Fruit fly (Drosophila melanogaster): ENCODE results near the gene CG5555.

CG5555 gene

DNA sequence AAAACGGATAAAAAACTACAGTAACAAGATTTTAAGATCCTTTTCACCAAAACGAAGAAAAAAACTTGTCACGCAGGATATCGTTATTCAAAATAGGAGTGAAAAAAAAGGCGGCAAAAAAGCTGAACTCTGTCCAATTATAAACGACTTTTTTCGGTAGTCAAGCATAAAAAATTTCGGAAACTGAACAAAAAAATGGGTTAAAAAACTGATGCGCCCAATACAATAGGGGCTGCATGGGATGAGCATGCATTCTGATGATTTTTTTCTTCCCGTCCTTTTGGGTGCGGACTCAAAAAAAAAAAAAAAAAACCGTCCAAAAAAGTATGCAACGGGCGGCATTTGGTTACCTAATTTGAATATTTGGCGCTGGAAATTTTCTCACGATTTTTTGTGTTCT lies 5.8 kb downstream of the CG5555 start:
- TF ChIP-seq sqz (GFP tag; optimal IDR thresholded peaks at IDR 0.05) (peak; percentile 95), emc (GFP tag; optimal IDR thresholded peaks at IDR 0.05) (no peak), CG12391 (tag; optimal IDR thresholded peaks at IDR 0.05) (no peak)

- TF ChIP-seq PHDP (tag; optimal IDR thresholded peaks at IDR 0.05), result no peak
- no peak for TF ChIP-seq CG17802 (tag; optimal IDR thresholded peaks at IDR 0.05)
- TF ChIP-seq E2f2 (GFP tag; IDR thresholded peaks at IDR 0.05), result 0 out of 2 replicates have a peak, but pooled peaks have one; percentile 6
- peak; percentile 60 for TF ChIP-seq Ets65A (GFP tag)
- no peak for TF ChIP-seq CG32772 (GFP tag; IDR thresholded peaks at IDR 0.05)
- TF ChIP-seq zen2 (GFP tag; IDR thresholded peaks at IDR 0.05; ENCODE audit: partially characterized antibody), result no peak
- no peak for TF ChIP-seq HLH54F (GFP tag; optimal IDR thresholded peaks at IDR 0.05)
- no peak for TF ChIP-seq bcd (GFP tag; optimal IDR thresholded peaks at IDR 0.05)
These were observed 12.8 kb downstream of the CG5555 start for dm6 chr3R:19167521-19167920.

DNA sequence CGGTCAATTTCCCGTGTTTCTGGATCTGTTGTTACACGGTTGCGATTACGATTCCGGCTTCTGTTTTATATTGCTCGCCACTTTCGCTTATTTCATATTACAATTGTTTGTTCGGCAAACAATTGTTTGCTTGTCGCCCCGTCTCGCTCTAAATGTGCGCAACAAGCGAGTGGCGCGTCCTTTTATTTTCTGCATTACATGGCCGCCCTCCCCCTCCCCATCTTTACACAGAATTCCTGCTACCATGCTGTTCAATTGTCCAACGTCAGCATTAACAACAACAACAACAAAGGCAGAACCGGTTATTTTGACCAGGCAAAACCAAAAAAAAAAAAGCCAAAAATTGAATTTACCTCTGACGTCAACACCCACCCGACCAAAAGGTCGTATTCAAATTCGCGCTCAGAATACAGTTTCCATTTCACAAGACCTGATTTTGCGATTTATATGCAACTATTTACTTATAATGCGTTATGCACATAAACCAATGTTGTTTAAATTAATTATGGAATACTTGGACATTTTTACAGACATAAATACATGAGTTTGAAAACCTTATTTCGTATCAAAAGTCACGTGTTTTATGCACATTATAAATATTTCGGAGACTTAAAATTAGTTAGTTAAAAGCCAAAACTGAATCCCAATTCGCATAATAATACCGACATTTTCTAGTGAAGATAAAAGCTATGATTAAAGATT lies 14.1 kb downstream of the CG5555 start:
- TF ChIP-seq CG31224 (GFP tag; IDR thresholded peaks at IDR 0.05), result no peak
- TF ChIP-seq lbe (GFP tag; optimal IDR thresholded peaks at IDR 0.05), result no peak
- TF ChIP-seq CG8478 (optimal IDR thresholded peaks at IDR 0.05), result no peak
- no peak for TF ChIP-seq D19A (tag; optimal IDR thresholded peaks at IDR 0.05)
- no peak for TF ChIP-seq btn (GFP tag; optimal IDR thresholded peaks at IDR 0.05)
- no peak for TF ChIP-seq cad (GFP tag; optimal IDR thresholded peaks at IDR 0.05)
- no peak for TF ChIP-seq sug (tag; optimal IDR thresholded peaks at IDR 0.05)
- TF ChIP-seq Scr (GFP tag; IDR thresholded peaks at IDR 0.05; ENCODE audit: partially characterized antibody), result no peak
- no peak for TF ChIP-seq Doc3 (GFP tag; IDR thresholded peaks at IDR 0.05; ENCODE audit: partially characterized antibody)
- no peak for TF ChIP-seq CG3163 (GFP tag; optimal IDR thresholded peaks at IDR 0.05)
- peak; percentile 56 for TF ChIP-seq CG8924 (tag; optimal IDR thresholded peaks at IDR 0.05)
- TF ChIP-seq HmgD (GFP tag; optimal IDR thresholded peaks at IDR 0.05), result no peak
- no peak for TF ChIP-seq gfzf (GFP tag; optimal IDR thresholded peaks at IDR 0.05)
- no peak for TF ChIP-seq jing (GFP tag; optimal IDR thresholded peaks at IDR 0.05)
- TF ChIP-seq CG2120 (GFP tag; optimal IDR thresholded peaks at IDR 0.05), result peak; percentile 31
- TF ChIP-seq danr (GFP tag; IDR thresholded peaks at IDR 0.05), result no peak
- TF ChIP-seq B-H2 (GFP tag; optimal IDR thresholded peaks at IDR 0.05), result no peak
- no peak for TF ChIP-seq CG1647 (GFP tag; optimal IDR thresholded peaks at IDR 0.05)
- no peak for TF ChIP-seq CG1233 (GFP tag; optimal IDR thresholded peaks at IDR 0.05)
- peak; percentile 40; the same call in 1 of the 2 replicates for TF ChIP-seq crol (GFP tag; IDR thresholded peaks at IDR 0.05)
- TF ChIP-seq abd-A (tag; optimal IDR thresholded peaks at IDR 0.05), result peak; percentile 12
- TF ChIP-seq CG13775 (GFP tag; optimal IDR thresholded peaks at IDR 0.05), result peak; percentile 0
- peak; percentile 75 for TF ChIP-seq kni (GFP tag; optimal IDR thresholded peaks at IDR 0.05)
- peak; percentile 1 for TF ChIP-seq gsb-n (tag; optimal IDR thresholded peaks at IDR 0.05)
- no peak for TF ChIP-seq Deaf1 (tag; optimal IDR thresholded peaks at IDR 0.05)
- no peak for TF ChIP-seq HLH3B (GFP tag; IDR thresholded peaks at IDR 0.05)
- TF ChIP-seq wek (GFP tag; optimal IDR thresholded peaks at IDR 0.05), result no peak
- TF ChIP-seq bigmax (GFP tag; optimal IDR thresholded peaks at IDR 0.05), result no peak
- TF ChIP-seq sc (optimal IDR thresholded peaks at IDR 0.05), result no peak
- TF ChIP-seq sc (GFP tag; optimal IDR thresholded peaks at IDR 0.05), result no peak
- no peak for TF ChIP-seq CG34224 (GFP tag; IDR thresholded peaks at IDR 0.05; ENCODE audit: partially characterized antibody)
- no peak for TF ChIP-seq CG8765 (GFP tag; IDR thresholded peaks at IDR 0.05)
- no peak for TF ChIP-seq peb (GFP tag; IDR thresholded peaks at IDR 0.05)
- TF ChIP-seq Nf-YB (GFP tag; optimal IDR thresholded peaks at IDR 0.05), result no peak
- no peak for TF ChIP-seq Bdp1 (GFP tag; optimal IDR thresholded peaks at IDR 0.05)
- peak; percentile 88 for TF ChIP-seq CG4360 (GFP tag; IDR thresholded peaks at IDR 0.05)
- TF ChIP-seq CG7372 (GFP tag; IDR thresholded peaks at IDR 0.05), result no peak
